Worm (Caenorhabditis elegans) whole organism, young adult: ENCODE measurements around the gene R01H2.7.

Experiments
- B0019.2 ChIP-seq: fragments of 200-800 bp; sonication (Bioruptor generic); conservative IDR thresholded peaks from 2 replicates; pipeline ENCODE4 v1.3.6; 2022; ENCODE audit warnings: missing genetic modification reagents, missing genetic modification characterization, missing compliant biosample characterization
- F10E7.11 ChIP-seq: sonication (generic microtip); optimal IDR thresholded peaks from 2 replicates; lab custom pipeline; 2017; ENCODE audit warnings: mild to moderate bottlenecking, missing genetic modification characterization, moderate library complexity, missing compliant biosample characterization
- T26A5.8 ChIP-seq: sonication (generic microtip); optimal IDR thresholded peaks from 2 replicates; lab custom pipeline; 2016; ENCODE audit warnings: missing genetic modification characterization, missing compliant biosample characterization
- athp-1 ChIP-seq: sonication (generic microtip); optimal IDR thresholded peaks from 2 replicates; lab custom pipeline; 2017; ENCODE audit warnings: mild to moderate bottlenecking, missing genetic modification characterization, missing compliant biosample characterization
- egrh-3 ChIP-seq: fragments of 200-800 bp; sonication (Bioruptor generic); IDR thresholded peaks from 2 replicates; pipeline ENCODE4 v1.3.6; 2022; ENCODE audit warnings: missing genetic modification reagents, missing genetic modification characterization, missing compliant biosample characterization
- ets-4 ChIP-seq: fragments of 200-800 bp; sonication (Bioruptor generic); optimal IDR thresholded peaks from 2 replicates; lab custom pipeline; 2018; ENCODE audit warnings: mild to moderate bottlenecking, missing genetic modification characterization, missing compliant biosample characterization
- fkh-3 ChIP-seq: sonication (generic microtip); optimal IDR thresholded peaks from 2 replicates; lab custom pipeline; 2016; ENCODE audit warnings: mild to moderate bottlenecking, missing genetic modification characterization, missing compliant biosample characterization
- hrde-1 ChIP-seq: sonication (generic microtip); optimal IDR thresholded peaks from 2 replicates; lab custom pipeline; 2016; ENCODE audit warnings: missing genetic modification characterization, mild to moderate bottlenecking, missing compliant biosample characterization, moderate library complexity, missing genotype, missing genetic modification reagents, borderline replicate concordance
- snpc-1.3 ChIP-seq: sonication (generic microtip); optimal IDR thresholded peaks from 2 replicates; lab custom pipeline; 2017; ENCODE audit warnings: missing genetic modification characterization, mild to moderate bottlenecking, missing compliant biosample characterization, antibody characterized with exemption, moderate library complexity, missing genotype, missing genetic modification reagents; ENCODE audit not compliant: insufficient read depth
- snpc-4 ChIP-seq, 5 experiments: fragments of 150-350 bp in 1 of 5; sonication (generic microtip) in 4 of 5; optimal IDR thresholded peaks; 2 replicates each; lab custom pipeline; 2014 to 2018; ENCODE audit warnings: missing genetic modification characterization in 5 of 5, missing biosample characterization in 3 of 5, antibody characterized with exemption in 2 of 5, mild to moderate bottlenecking in 2 of 5, missing compliant biosample characterization in 2 of 5, missing genotype in 2 of 5, moderate library complexity in 2 of 5, missing genetic modification reagents in 1 of 5
- tbx-9 ChIP-seq: sonication (generic microtip); optimal IDR thresholded peaks from 2 replicates; lab custom pipeline; 2016; ENCODE audit warnings: borderline replicate concordance, missing genetic modification characterization, inconsistent platforms, missing compliant biosample characterization
- unc-62 ChIP-seq: fragments of 150-350 bp; optimal IDR thresholded peaks from 2 replicates; lab custom pipeline; 2014; ENCODE audit warnings: missing biosample characterization, missing genetic modification reagents, missing genetic modification characterization

DNA sequence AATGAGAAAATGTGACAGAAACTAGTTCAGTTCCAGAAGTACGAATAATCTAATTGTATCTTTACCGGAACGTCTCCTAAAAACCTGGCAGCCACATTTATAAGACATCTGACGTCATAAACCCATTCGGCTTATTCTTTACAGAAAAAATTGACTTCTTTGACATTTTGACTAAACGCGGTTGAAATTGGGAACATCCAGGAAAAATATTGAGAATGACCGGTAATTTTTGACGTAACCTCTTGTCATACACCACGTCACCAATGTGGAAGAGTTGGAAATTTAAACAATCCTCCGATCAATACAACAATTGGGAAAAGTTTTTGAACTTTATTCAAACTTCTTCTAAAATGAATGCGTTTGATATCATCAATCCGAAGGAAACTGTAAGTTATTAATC is 45.5 kb upstream of the R01H2.7 start, which contains the start of gene ZK418.2:
- no peak for TF ChIP-seq tbx-9
- TF ChIP-seq F10E7.11 (tag; lab: Kevin White, UChicago): no peak
- no peak for TF ChIP-seq ets-4
- TF ChIP-seq unc-62 (GFP tag; lab: Kevin White, UChicago): no peak
- no peak for TF ChIP-seq athp-1
- TF ChIP-seq snpc-4 (GFP tag; optimal IDR thresholded peaks at IDR 0.05; lab: Kevin White, UChicago): no peak
- TF ChIP-seq snpc-4 (tag; optimal IDR thresholded peaks at IDR 0.05; lab: Kevin White, UChicago): no peak
- TF ChIP-seq B0019.2 (GFP tag; lab: Robert Waterston, UW): no peak
- TF ChIP-seq fkh-3 (tag; lab: Kevin White, UChicago): no peak
- no peak for TF ChIP-seq hrde-1 (tag; lab: Kevin White, UChicago)
- TF ChIP-seq egrh-3 (GFP tag; lab: Robert Waterston, UW): no peak
- no peak for TF ChIP-seq T26A5.8
- TF ChIP-seq snpc-1.3 (tag; lab: Kevin White, UChicago): no peak
